Worm (Caenorhabditis elegans): ENCODE results near the gene W02D7.11.

Gene W02D7.11

DNA sequence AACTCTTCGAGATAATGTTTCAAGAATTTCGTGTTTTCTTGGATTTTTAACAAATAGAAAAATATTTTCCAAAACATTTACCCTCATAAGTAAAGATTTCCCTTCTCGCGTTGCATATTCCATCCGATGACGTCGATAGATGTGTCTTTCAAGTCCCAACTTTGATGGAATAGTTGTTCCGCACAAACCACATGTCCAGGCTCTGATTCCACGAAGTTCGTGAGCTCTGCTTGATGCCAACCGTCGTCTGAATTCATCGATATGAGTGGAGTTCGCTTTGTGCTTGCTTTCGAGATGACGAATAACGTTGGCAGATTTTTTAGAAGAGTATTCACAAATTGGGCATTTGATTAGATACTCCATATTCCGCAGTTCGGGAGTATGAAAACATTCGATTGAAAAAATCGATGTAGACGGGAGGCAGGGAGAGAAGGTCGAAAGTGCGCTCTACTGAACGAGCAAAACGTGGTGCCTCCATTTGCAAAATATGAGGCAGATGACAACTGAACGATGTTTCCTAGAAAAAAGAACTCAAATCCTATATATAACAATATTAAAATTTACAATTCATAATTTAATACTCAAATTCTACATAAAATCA is 3.3 kb downstream of the W02D7.11 start, which contains the start of gene W02D7.6 (continued):
- TF ChIP-seq nhr-80 (tag; optimal IDR thresholded peaks at IDR 0.05) = peak; percentile 8
- no peak for TF ChIP-seq lsy-27 (tag; optimal IDR thresholded peaks at IDR 0.05; ENCODE audit: borderline replicate concordance, insufficient read depth)
- TF ChIP-seq F33H1.4 (GFP tag; IDR thresholded peaks at IDR 0.05) = no peak
- no peak for TF ChIP-seq nfyb-1 (GFP tag; IDR thresholded peaks at IDR 0.05)
- TF ChIP-seq Y67H2A.10 (GFP tag; conservative IDR thresholded peaks at IDR 0.05) = no peak
- no peak for TF ChIP-seq gei-17 (GFP tag; optimal IDR thresholded peaks at IDR 0.05)
- no peak for TF ChIP-seq bed-2 (GFP tag; IDR thresholded peaks at IDR 0.05)
- no peak for TF ChIP-seq B0261.1 (tag; optimal IDR thresholded peaks at IDR 0.05)
- no peak for TF ChIP-seq hlh-12 (tag; optimal IDR thresholded peaks at IDR 0.05)
- no peak for TF ChIP-seq xnd-1 (tag; optimal IDR thresholded peaks at IDR 0.05)
- no peak for TF ChIP-seq ztf-22 (GFP tag; optimal IDR thresholded peaks at IDR 0.05)
- TF ChIP-seq bed-1 (GFP tag; IDR thresholded peaks at IDR 0.05) = no peak
- no peak for TF ChIP-seq Y53G8AR.9 (GFP tag; conservative IDR thresholded peaks at IDR 0.05)
- TF ChIP-seq B0035.1 (tag; optimal IDR thresholded peaks at IDR 0.05) = no peak
- no peak for TF ChIP-seq nfya-1 (tag; optimal IDR thresholded peaks at IDR 0.05; ENCODE audit: borderline replicate concordance, insufficient read depth)
- TF ChIP-seq ekl-4 (GFP tag; IDR thresholded peaks at IDR 0.05) = 0 out of 2 replicates have a peak, but pooled peaks have one; percentile 19
- no peak for TF ChIP-seq rpc-1 (optimal IDR thresholded peaks at IDR 0.05)
- no peak for TF ChIP-seq rpc-1 (tag; optimal IDR thresholded peaks at IDR 0.05)
- no peak for TF ChIP-seq ceh-79 (tag; optimal IDR thresholded peaks at IDR 0.05)
- TF ChIP-seq nfya-2 (GFP tag; IDR thresholded peaks at IDR 0.05) = no peak
- TF ChIP-seq snpc-1.1 (tag; optimal IDR thresholded peaks at IDR 0.05; ENCODE audit: insufficient read depth) = no peak
- no peak for TF ChIP-seq ztf-18 (tag; optimal IDR thresholded peaks at IDR 0.05)
- no peak for TF ChIP-seq pha-4 (tag; optimal IDR thresholded peaks at IDR 0.05)
- no peak for TF ChIP-seq B0019.2 (GFP tag; conservative IDR thresholded peaks at IDR 0.05)
- no peak for TF ChIP-seq lir-1 (GFP tag; conservative IDR thresholded peaks at IDR 0.05)
- no peak for TF ChIP-seq F57C9.4 (tag; optimal IDR thresholded peaks at IDR 0.05)
- TF ChIP-seq lin-35 (GFP tag; optimal IDR thresholded peaks at IDR 0.05) = no peak
- TF ChIP-seq K12H6.12 (tag; optimal IDR thresholded peaks at IDR 0.05) = no peak
- no peak for TF ChIP-seq nhr-120 (GFP tag; IDR thresholded peaks at IDR 0.05)
- peak; percentile 37 for TF ChIP-seq ama-1 (optimal IDR thresholded peaks at IDR 0.05)
- peak in 1 of 2 experiments; percentile 52 for TF ChIP-seq ama-1 (GFP tag; optimal IDR thresholded peaks at IDR 0.05)
- TF ChIP-seq ztf-28 (GFP tag; IDR thresholded peaks at IDR 0.05) = no peak
- TF ChIP-seq let-607 (tag; optimal IDR thresholded peaks at IDR 0.05) = peak in 1 of 2 experiments; percentile 70
- no peak for TF ChIP-seq Y53F4B.3 (GFP tag; IDR thresholded peaks at IDR 0.05)
- TF ChIP-seq Y95B8A.8 (GFP tag; IDR thresholded peaks at IDR 0.05) = 0 out of 2 replicates have a peak, but pooled peaks have one; percentile 12
- TF ChIP-seq akir-1 (GFP tag; optimal IDR thresholded peaks at IDR 0.05) = no peak
- no peak for TF ChIP-seq egrh-3 (GFP tag; IDR thresholded peaks at IDR 0.05)
- TF ChIP-seq egl-18 (GFP tag; IDR thresholded peaks at IDR 0.05) = no peak
- no peak for TF ChIP-seq cebp-2 (GFP tag; IDR thresholded peaks at IDR 0.05)
- TF ChIP-seq rcor-1 (GFP tag; IDR thresholded peaks at IDR 0.05) = no peak; the same call in 1 of the 2 replicates
- TF ChIP-seq mcd-1 (GFP tag; IDR thresholded peaks at IDR 0.05) = peak; percentile 46; the same call in 1 of the 2 replicates
- TF ChIP-seq ztf-3 (GFP tag; optimal IDR thresholded peaks at IDR 0.05) = no peak
- no peak for TF ChIP-seq K11D2.4 (GFP tag; IDR thresholded peaks at IDR 0.05)
- TF ChIP-seq atf-7 (tag; optimal IDR thresholded peaks at IDR 0.05) = no peak
- TF ChIP-seq unc-130 (GFP tag; optimal IDR thresholded peaks at IDR 0.05) = no peak
- TF ChIP-seq sdz-38 (tag; optimal IDR thresholded peaks at IDR 0.05) = no peak
- TF ChIP-seq sptf-2 (GFP tag; optimal IDR thresholded peaks at IDR 0.05) = no peak
- TF ChIP-seq die-1 (tag; optimal IDR thresholded peaks at IDR 0.05) = no peak
- no peak for TF ChIP-seq hlh-26 (GFP tag; conservative IDR thresholded peaks at IDR 0.05)
